Fruit fly (Drosophila melanogaster) whole organism, larva: Measurements from ENCODE around the gene CG14011.

Experiments
- noc ChIP-seq: fragments of 200-800 bp; sonication (Bioruptor generic); optimal IDR thresholded peaks from 3 replicates; lab custom pipeline; 2019; ENCODE audit warnings: missing biosample characterization, mild to moderate bottlenecking, missing genetic modification characterization, moderate library complexity

Gene CG14011

dm6 chr2L:5581016-5581415 lies at the start of gene CG14011:
Gene CG14011, minus strand, starts transcription at chr2L:5581116.
- TF ChIP-seq noc, result no peak

dm6 chr2L:5623727-5624407 lies 43.0 kb upstream of the CG14011 start, which contains the start of gene Cyp6a16:
Gene Cyp6a16, minus strand, starts transcription at chr2L:5623762.
- TF ChIP-seq noc, result no peak

dm6 chr2L:5617896-5618505 lies 37.1 kb upstream of the CG14011 start, which contains the start of gene DIP-eta:
Gene DIP-eta, minus strand, starts transcription at chr2L:5617946.
- TF ChIP-seq noc, result no peak

dm6 chr2L:5617224-5617623 lies 36.3 kb upstream of the CG14011 start:
- TF ChIP-seq noc, result no peak

dm6 chr2L:5610629-5611028 lies 29.7 kb upstream of the CG14011 start:
- no peak for TF ChIP-seq noc

- TF ChIP-seq noc, result no peak
Measured at dm6 chr2L:5610108-5610507, 29.2 kb upstream of the CG14011 start.

dm6 chr2L:5596533-5596932 lies 15.6 kb upstream of the CG14011 start, which contains the start of gene CG18266:
Gene CG18266, plus strand, starts transcription at chr2L:5596833.
- no peak for TF ChIP-seq noc

dm6 chr2L:5593839-5594238 lies 12.9 kb upstream of the CG14011 start:
- TF ChIP-seq noc, result no peak

- no peak for TF ChIP-seq noc
Measured at dm6 chr2L:5588314-5588713, 7.4 kb upstream of the CG14011 start, which contains the start of gene CG7251. Gene CG7251, minus strand, starts transcription at chr2L:5588414.

dm6 chr2L:5569503-5569902 lies 11.4 kb downstream of the CG14011 start:
- no peak for TF ChIP-seq noc

- no peak for TF ChIP-seq noc
Measured at dm6 chr2L:5567103-5567502, 13.8 kb downstream of the CG14011 start.

- TF ChIP-seq noc, result no peak
Measured at dm6 chr2L:5558809-5559392, 22.0 kb downstream of the CG14011 start, which contains the start of gene GluRIIB. Gene GluRIIB, plus strand, starts transcription at chr2L:5559342.

dm6 chr2L:5554818-5555217 lies 26.1 kb downstream of the CG14011 start, which contains the start of gene GluRIIA:
Gene GluRIIA, plus strand, starts transcription at chr2L:5555072.
- TF ChIP-seq noc, result no peak

- TF ChIP-seq noc, result no peak
Measured at dm6 chr2L:5553750-5554149, 27.2 kb downstream of the CG14011 start, which contains the start of the genes CG14013 and CG14017. Gene CG14013, minus strand, starts transcription at chr2L:5553850. Gene CG14017, plus strand, starts transcription at chr2L:5553897.

- no peak for TF ChIP-seq noc
Measured at dm6 chr2L:5551538-5551937, 29.4 kb downstream of the CG14011 start, which contains the start of gene CG18269. Gene CG18269, plus strand, starts transcription at chr2L:5551838.

- TF ChIP-seq noc, result no peak
Measured at dm6 chr2L:5550735-5551134, 30.2 kb downstream of the CG14011 start, which contains the start of gene CG14014. Gene CG14014, minus strand, starts transcription at chr2L:5550835.

dm6 chr2L:5547288-5547777 lies 33.6 kb downstream of the CG14011 start:
- peak; percentile 23 for TF ChIP-seq noc
